Fruit fly (Drosophila melanogaster): ENCODE measurements around the gene eag.

Gene eag

dm6 chrX:14952097-14952844 lies 3.0 kb upstream of the eag start:
- TF ChIP-seq Hr39 (GFP tag; optimal IDR thresholded peaks at IDR 0.05) (peak; percentile 88), dsx (GFP tag; optimal IDR thresholded peaks at IDR 0.05; ENCODE audit: poor library complexity, severe bottlenecking) (peak; percentile 56), topi (GFP tag; optimal IDR thresholded peaks at IDR 0.05) (peak; percentile 84), Ets21C (GFP tag; optimal IDR thresholded peaks at IDR 0.05) (peak; percentile 72), Met (GFP tag; optimal IDR thresholded peaks at IDR 0.05) (peak; percentile 83), salr (GFP tag; optimal IDR thresholded peaks at IDR 0.05) (peak; percentile 62 to 90), Ets96B (tag; optimal IDR thresholded peaks at IDR 0.05) (peak; percentile 67), CG3032 (tag; optimal IDR thresholded peaks at IDR 0.05) (peak; percentile 54), CG11902 (GFP tag; optimal IDR thresholded peaks at IDR 0.05) (peak; percentile 60), vri (GFP tag; optimal IDR thresholded peaks at IDR 0.05) (peak; percentile 78), Lpt (GFP tag; optimal IDR thresholded peaks at IDR 0.05) (peak; percentile 86), CG1621 (tag; optimal IDR thresholded peaks at IDR 0.05) (peak; percentile 75), pdm3 (GFP tag; optimal IDR thresholded peaks at IDR 0.05) (peak; percentile 89), achi (GFP tag; optimal IDR thresholded peaks at IDR 0.05) (peak; percentile 79), Blimp-1 (GFP tag; optimal IDR thresholded peaks at IDR 0.05) (peak; percentile 36), CG10669 (GFP tag; optimal IDR thresholded peaks at IDR 0.05) (peak; percentile 69), Hr38 (GFP tag; optimal IDR thresholded peaks at IDR 0.05) (no peak), dac (GFP tag; optimal IDR thresholded peaks at IDR 0.05) (peak; percentile 66), Smox (GFP tag; optimal IDR thresholded peaks at IDR 0.05) (peak; percentile 84), CG32006 (GFP tag; optimal IDR thresholded peaks at IDR 0.05) (peak; percentile 87), Hr4 (GFP tag; optimal IDR thresholded peaks at IDR 0.05) (peak; percentile 82), CG6808 (GFP tag; optimal IDR thresholded peaks at IDR 0.05) (no peak), CG34406 (GFP tag; optimal IDR thresholded peaks at IDR 0.05) (peak; percentile 77), Gug (GFP tag; IDR thresholded peaks at IDR 0.05) (peak; percentile 83), CG6792 (GFP tag; optimal IDR thresholded peaks at IDR 0.05) (peak; percentile 87), Eip93F (GFP tag; optimal IDR thresholded peaks at IDR 0.05) (peak; percentile 54), CG8119 (GFP tag; IDR thresholded peaks at IDR 0.05) (peak; percentile 87), acj6 (GFP tag; optimal IDR thresholded peaks at IDR 0.05) (peak; percentile 86), CG10631 (GFP tag; optimal IDR thresholded peaks at IDR 0.05) (peak; percentile 72), Sox15 (GFP tag; optimal IDR thresholded peaks at IDR 0.05) (peak; percentile 74), Sox14 (GFP tag; optimal IDR thresholded peaks at IDR 0.05) (peak; percentile 89), CG3919 (GFP tag; optimal IDR thresholded peaks at IDR 0.05) (peak; percentile 88), fd59A (GFP tag; optimal IDR thresholded peaks at IDR 0.05) (peak; percentile 60), Sox102F (GFP tag; optimal IDR thresholded peaks at IDR 0.05) (peak; percentile 88), CG6276 (GFP tag; optimal IDR thresholded peaks at IDR 0.05) (peak; percentile 69), CG11762 (GFP tag; optimal IDR thresholded peaks at IDR 0.05; ENCODE audit: insufficient read depth) (peak; percentile 64), CG6163 (GFP tag; IDR thresholded peaks at IDR 0.05) (peak; percentile 92), CG6854 (GFP tag; optimal IDR thresholded peaks at IDR 0.05) (peak; percentile 28), spab (GFP tag; optimal IDR thresholded peaks at IDR 0.05) (peak; percentile 44), Eip75B (GFP tag; optimal IDR thresholded peaks at IDR 0.05) (peak; percentile 82), svp (GFP tag) (peak; percentile 91), CG8319 (GFP tag; optimal IDR thresholded peaks at IDR 0.05) (peak; percentile 71), CG31627 (GFP tag; optimal IDR thresholded peaks at IDR 0.05) (peak; percentile 86), lz (GFP tag; optimal IDR thresholded peaks at IDR 0.05) (peak; percentile 86), Eip78C (GFP tag) (peak; percentile 95), esn (GFP tag; optimal IDR thresholded peaks at IDR 0.05) (peak; percentile 87), fkh (GFP tag; optimal IDR thresholded peaks at IDR 0.05) (no peak), CG8632 (GFP tag; optimal IDR thresholded peaks at IDR 0.05) (peak; percentile 75), CG11294 (GFP tag; IDR thresholded peaks at IDR 0.05) (peak; percentile 74), CG4318 (GFP tag; optimal IDR thresholded peaks at IDR 0.05) (peak; percentile 70), cyc (GFP tag; optimal IDR thresholded peaks at IDR 0.05) (peak; percentile 82)
